Worm (Caenorhabditis elegans): ENCODE results near the gene ZC449.4.

Gene ZC449.4

ce11 chrX:4986354-4986753, 47.4 kb downstream of the ZC449.4 start:
- no peak for TF ChIP-seq blmp-1 (tag; optimal IDR thresholded peaks at IDR 0.05)
- no peak for TF ChIP-seq mab-5 (tag; optimal IDR thresholded peaks at IDR 0.05)
- TF ChIP-seq unc-120 (tag; optimal IDR thresholded peaks at IDR 0.05; ENCODE audit: poor library complexity, severe bottlenecking), result no peak
- TF ChIP-seq drap-1 (GFP tag; optimal IDR thresholded peaks at IDR 0.05), result no peak
- no peak for TF ChIP-seq flh-1 (GFP tag; optimal IDR thresholded peaks at IDR 0.05)

DNA sequence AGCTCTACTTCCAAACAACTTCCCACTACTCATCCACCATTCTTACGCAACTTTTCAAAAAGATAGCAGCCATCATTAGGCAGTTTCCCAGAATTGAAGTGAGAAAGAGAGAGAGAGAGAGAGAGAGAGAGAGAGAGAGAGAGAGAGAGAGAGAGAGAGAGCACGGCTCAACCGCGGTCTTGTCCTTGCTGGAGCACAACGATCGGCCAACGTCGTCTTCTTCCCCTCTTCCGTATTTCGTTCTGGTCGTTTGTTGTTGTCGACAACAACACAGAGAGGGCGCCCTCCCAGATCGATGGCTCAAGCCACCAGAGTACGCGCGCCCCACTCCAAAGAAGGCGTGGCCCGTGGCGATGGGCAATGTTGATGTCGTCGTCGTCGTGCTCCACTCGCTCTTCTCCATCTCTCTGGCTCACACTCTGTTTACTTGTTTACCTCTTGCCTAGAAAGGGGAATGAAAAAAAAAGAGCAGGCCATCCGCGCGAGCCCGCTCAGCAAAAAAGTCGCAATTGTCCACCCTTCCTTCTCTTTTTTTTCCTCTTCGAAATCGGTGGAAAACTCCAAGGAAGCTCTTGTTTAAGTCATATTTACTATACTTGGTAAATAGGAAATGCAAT, 51.7 kb downstream of the ZC449.4 start:
- TF ChIP-seq elt-3 (tag; optimal IDR thresholded peaks at IDR 0.05) (no peak), elt-1 (tag; optimal IDR thresholded peaks at IDR 0.05; ENCODE audit: borderline replicate concordance, insufficient read depth) (no peak), cnd-1 (tag; optimal IDR thresholded peaks at IDR 0.05) (no peak), nhr-76 (tag; optimal IDR thresholded peaks at IDR 0.05) (no peak), ces-1 (GFP tag; optimal IDR thresholded peaks at IDR 0.05) (no peak), M03D4.4 (tag; optimal IDR thresholded peaks at IDR 0.05) (no peak), zip-8 (tag; optimal IDR thresholded peaks at IDR 0.05) (no peak), lin-13 (tag; optimal IDR thresholded peaks at IDR 0.05) (no peak), ham-2 (GFP tag; optimal IDR thresholded peaks at IDR 0.05) (no peak), flh-1 (GFP tag; optimal IDR thresholded peaks at IDR 0.05) (no peak), ztf-11 (tag; optimal IDR thresholded peaks at IDR 0.05) (no peak), sem-2 (GFP tag; optimal IDR thresholded peaks at IDR 0.05) (no peak), bed-3 (GFP tag; optimal IDR thresholded peaks at IDR 0.05) (no peak), ceh-39 (tag; optimal IDR thresholded peaks at IDR 0.05) (no peak), hlh-1 (tag; optimal IDR thresholded peaks at IDR 0.05) (no peak), sptf-1 (tag; optimal IDR thresholded peaks at IDR 0.05) (no peak), nhr-237 (tag; optimal IDR thresholded peaks at IDR 0.05) (no peak), nhr-28 (tag; optimal IDR thresholded peaks at IDR 0.05) (no peak), mls-2 (tag; optimal IDR thresholded peaks at IDR 0.05) (no peak)

- TF ChIP-seq ceh-83 (GFP tag; optimal IDR thresholded peaks at IDR 0.05), result no peak
Measured at ce11 chrX:4981579-4981978, 52.2 kb downstream of the ZC449.4 start.

DNA sequence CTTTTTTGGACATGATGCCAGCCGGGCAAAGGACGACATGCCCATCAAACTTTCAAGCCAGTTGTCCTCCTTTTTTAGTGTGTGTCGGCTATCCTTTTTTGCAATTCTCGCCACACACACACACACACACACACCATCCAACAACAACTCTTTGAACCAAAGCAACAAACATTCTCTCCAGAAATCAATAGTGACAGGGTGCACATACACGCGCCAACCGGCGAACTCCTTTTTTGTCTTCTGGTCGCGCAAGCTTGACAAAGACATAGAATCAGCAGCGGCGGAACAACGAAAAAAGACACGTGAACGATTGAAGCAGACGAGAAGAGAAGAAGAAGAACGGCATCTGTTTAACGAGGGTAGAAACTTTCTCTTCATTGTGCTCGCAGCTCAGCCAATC, 52.7 kb downstream of the ZC449.4 start:
- no peak for TF ChIP-seq sem-2 (GFP tag; optimal IDR thresholded peaks at IDR 0.05)
- no peak for TF ChIP-seq hlh-1 (tag; optimal IDR thresholded peaks at IDR 0.05)
- no peak for TF ChIP-seq ces-1 (GFP tag; optimal IDR thresholded peaks at IDR 0.05)
- TF ChIP-seq elt-3 (tag; optimal IDR thresholded peaks at IDR 0.05), result no peak

ce11 chrX:4979060-4979459, 54.7 kb downstream of the ZC449.4 start:
- TF ChIP-seq snpc-4 (tag; optimal IDR thresholded peaks at IDR 0.05), result no peak
- TF ChIP-seq ztf-11 (tag; optimal IDR thresholded peaks at IDR 0.05), result no peak
- no peak for TF ChIP-seq unc-62 (GFP tag; optimal IDR thresholded peaks at IDR 0.05)
- TF ChIP-seq blmp-1 (tag; optimal IDR thresholded peaks at IDR 0.05), result no peak
- TF ChIP-seq mep-1 (tag; optimal IDR thresholded peaks at IDR 0.05), result no peak
- no peak for TF ChIP-seq ceh-43 (GFP tag; optimal IDR thresholded peaks at IDR 0.05)
- no peak for TF ChIP-seq nhr-237 (tag; optimal IDR thresholded peaks at IDR 0.05)
- TF ChIP-seq lin-32 (GFP tag; optimal IDR thresholded peaks at IDR 0.05), result no peak
- TF ChIP-seq sptf-1 (tag; optimal IDR thresholded peaks at IDR 0.05), result no peak
- TF ChIP-seq M03D4.4 (tag; optimal IDR thresholded peaks at IDR 0.05), result no peak
- no peak for TF ChIP-seq ceh-39 (tag; optimal IDR thresholded peaks at IDR 0.05)
- TF ChIP-seq nhr-12 (tag; optimal IDR thresholded peaks at IDR 0.05), result no peak
- no peak for TF ChIP-seq cnd-1 (tag; optimal IDR thresholded peaks at IDR 0.05)
- no peak for TF ChIP-seq nhr-2 (tag; optimal IDR thresholded peaks at IDR 0.05)

All from whole organism, mixed stage, embryonic.